Fruit fly (Drosophila melanogaster) whole organism: ENCODE data around the gene CG7326.

ENCODE experiments used
- Dll ChIP-seq: fragments of >200 bp; optimal IDR thresholded peaks from 2 replicates; lab custom pipeline; 2017
- psq ChIP-seq: fragments of >200 bp; optimal IDR thresholded peaks from 2 replicates; lab custom pipeline; 2017

DNA sequence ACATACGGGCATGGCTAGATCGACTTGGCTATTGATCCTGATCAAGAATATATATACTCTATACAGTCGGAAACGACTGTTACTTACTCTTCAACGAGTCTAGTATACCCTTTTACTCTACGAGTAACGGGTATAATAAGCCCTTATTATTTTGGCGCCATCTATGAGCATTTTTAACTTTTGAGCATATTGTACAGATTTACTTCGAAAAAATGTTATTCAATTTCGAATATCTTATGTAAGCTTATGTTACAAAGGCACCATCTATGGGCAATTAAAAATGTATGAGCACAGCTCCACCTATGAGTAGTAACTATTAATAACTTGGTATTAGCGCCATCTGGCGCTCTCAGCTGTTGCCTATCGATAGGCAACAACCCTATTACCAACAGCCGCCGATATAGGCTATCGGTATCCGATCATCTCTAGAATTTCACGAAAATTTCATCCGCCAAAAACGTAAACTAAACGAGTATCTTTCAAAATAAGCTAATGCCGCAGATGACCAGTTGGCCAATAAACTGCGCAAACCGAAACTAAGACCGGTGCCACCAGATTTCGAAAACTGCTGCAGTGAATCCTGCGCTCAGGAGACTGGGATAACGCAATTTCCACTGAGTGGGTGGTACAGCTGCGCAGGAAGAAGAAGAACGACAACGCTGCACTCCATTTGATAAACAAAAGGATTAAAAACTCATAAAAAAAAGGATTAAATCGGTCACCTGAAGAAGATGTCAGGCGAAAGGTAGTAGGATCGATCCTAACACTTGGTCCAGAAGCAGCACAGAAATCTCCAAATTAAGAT is 20.1 kb downstream of the CG7326 start, which contains the start of gene htk:
- TF ChIP-seq psq, result no peak
- TF ChIP-seq Dll (lab: Kevin White, UChicago), result no peak
